Worm (Caenorhabditis elegans): ENCODE results near the gene Y51B9A.7.

Gene Y51B9A.7

ce11 chrII:9385241-9385640 lies 14.6 kb upstream of the Y51B9A.7 start, which contains the start of gene C06C3.7:
Gene C06C3.7 (plus strand): TSS chrII:9385541.
- no peak for TF ChIP-seq F39B2.1 (GFP tag; IDR thresholded peaks at IDR 0.05)
- TF ChIP-seq let-526 (GFP tag; IDR thresholded peaks at IDR 0.05): no peak
- no peak for TF ChIP-seq pbrm-1 (GFP tag; IDR thresholded peaks at IDR 0.05)
- TF ChIP-seq B0336.3 (GFP tag; IDR thresholded peaks at IDR 0.05): no peak
- no peak for TF ChIP-seq repo-1 (tag; optimal IDR thresholded peaks at IDR 0.05)
- no peak for TF ChIP-seq T07F8.4 (tag; optimal IDR thresholded peaks at IDR 0.05)
- no peak for TF ChIP-seq mcd-1 (GFP tag; IDR thresholded peaks at IDR 0.05)
- no peak for TF ChIP-seq hrde-1 (tag; optimal IDR thresholded peaks at IDR 0.05; ENCODE audit: borderline replicate concordance)
- TF ChIP-seq tlf-1 (GFP tag; optimal IDR thresholded peaks at IDR 0.05): no peak
- no peak for TF ChIP-seq chd-7 (tag; optimal IDR thresholded peaks at IDR 0.05)

- TF ChIP-seq F52B5.7 (tag; optimal IDR thresholded peaks at IDR 0.05): no peak
- no peak for TF ChIP-seq nfyb-1 (GFP tag; IDR thresholded peaks at IDR 0.05)
- no peak for TF ChIP-seq C17E4.6 (GFP tag; IDR thresholded peaks at IDR 0.05)
- no peak for TF ChIP-seq F49E8.2 (tag; optimal IDR thresholded peaks at IDR 0.05; ENCODE audit: insufficient read depth)
- TF ChIP-seq pbrm-1 (GFP tag; IDR thresholded peaks at IDR 0.05): no peak
- no peak for TF ChIP-seq B0035.1 (tag; optimal IDR thresholded peaks at IDR 0.05)
- TF ChIP-seq die-1 (tag; optimal IDR thresholded peaks at IDR 0.05): no peak
- no peak for TF ChIP-seq F23B12.7 (tag; optimal IDR thresholded peaks at IDR 0.05; ENCODE audit: insufficient read depth)
- no peak for TF ChIP-seq him-1 (tag; optimal IDR thresholded peaks at IDR 0.05)
- TF ChIP-seq Y79H2A.3 (GFP tag; conservative IDR thresholded peaks at IDR 0.05): no peak
- no peak for TF ChIP-seq C06A6.2 (GFP tag; conservative IDR thresholded peaks at IDR 0.05)
- TF ChIP-seq F57C9.4 (tag; optimal IDR thresholded peaks at IDR 0.05): no peak
- no peak for TF ChIP-seq D2030.7 (GFP tag; IDR thresholded peaks at IDR 0.05)
- no peak for TF ChIP-seq ceh-91 (GFP tag; IDR thresholded peaks at IDR 0.05)
- TF ChIP-seq athp-1 (tag; optimal IDR thresholded peaks at IDR 0.05): no peak
- TF ChIP-seq snpc-1.1 (tag; optimal IDR thresholded peaks at IDR 0.05; ENCODE audit: insufficient read depth): no peak
- no peak for TF ChIP-seq ekl-4 (GFP tag; IDR thresholded peaks at IDR 0.05)
Observed at ce11 chrII:9392724-9393123, 7.1 kb upstream of the Y51B9A.7 start, which contains the start of gene lido-17. Gene lido-17 (minus strand): TSS chrII:9392824.

ce11 chrII:9397496-9397895 lies 2.4 kb upstream of the Y51B9A.7 start, which contains the start of gene Y51B9A.9:
Gene Y51B9A.9 (minus strand): TSS chrII:9397596.
- TF ChIP-seq lsl-1 (GFP tag; optimal IDR thresholded peaks at IDR 0.05) (no peak), ceh-91 (GFP tag; IDR thresholded peaks at IDR 0.05) (no peak), lin-54 (GFP tag; optimal IDR thresholded peaks at IDR 0.05) (no peak), efl-1 (GFP tag; optimal IDR thresholded peaks at IDR 0.05) (no peak), egl-18 (GFP tag; IDR thresholded peaks at IDR 0.05) (no peak), bed-2 (GFP tag; IDR thresholded peaks at IDR 0.05) (no peak), dpff-1 (tag; optimal IDR thresholded peaks at IDR 0.05) (no peak), nfyb-1 (GFP tag; IDR thresholded peaks at IDR 0.05) (no peak), hrde-1 (tag; optimal IDR thresholded peaks at IDR 0.05; ENCODE audit: borderline replicate concordance) (no peak), nfya-2 (GFP tag; IDR thresholded peaks at IDR 0.05) (no peak), ceh-79 (tag; optimal IDR thresholded peaks at IDR 0.05) (no peak), K12H6.12 (tag; optimal IDR thresholded peaks at IDR 0.05) (no peak), lsy-27 (tag; optimal IDR thresholded peaks at IDR 0.05; ENCODE audit: borderline replicate concordance, insufficient read depth) (no peak), Y95B8A.8 (GFP tag; IDR thresholded peaks at IDR 0.05) (no peak), attf-5 (GFP tag; optimal IDR thresholded peaks at IDR 0.05) (no peak)

Measured in whole organism, young adult.